Fruit fly (Drosophila melanogaster) whole organism, prepupa: ENCODE data around the gene Rala.

Source experiments
- CG10631 ChIP-seq: fragments of 200-800 bp; sonication (Bioruptor generic); optimal IDR thresholded peaks from 2 replicates; lab custom pipeline; 2016; ENCODE audit warnings: missing biosample characterization, missing genetic modification characterization
- CG10669 ChIP-seq: fragments of 200-800 bp; sonication (Bioruptor generic); optimal IDR thresholded peaks from 3 replicates; lab custom pipeline; 2018; ENCODE audit warnings: missing biosample characterization, mild to moderate bottlenecking, missing genetic modification characterization, moderate library complexity
- CG11762 ChIP-seq: fragments of 200-800 bp; sonication (Bioruptor generic); optimal IDR thresholded peaks from 3 replicates; lab custom pipeline; 2016; ENCODE audit warnings: missing biosample characterization, missing genetic modification characterization; ENCODE audit not compliant: insufficient read depth
- CG11902 ChIP-seq: fragments of 200-800 bp; sonication (Bioruptor generic); optimal IDR thresholded peaks from 3 replicates; lab custom pipeline; 2016; ENCODE audit warnings: missing biosample characterization, missing genetic modification characterization
- CG15336 ChIP-seq: fragments of 200-800 bp; sonication (Bioruptor generic); IDR thresholded peaks from 2 replicates; pipeline ENCODE4 v1.3.6; 2022; ENCODE audit warnings: missing biosample characterization, missing genetic modification characterization
- CG16779 ChIP-seq: fragments of 200-800 bp; sonication (Bioruptor generic); optimal IDR thresholded peaks from 3 replicates; lab custom pipeline; 2017; ENCODE audit warnings: missing biosample characterization, mild to moderate bottlenecking, missing genetic modification characterization
- CG3032 ChIP-seq: fragments of 200-800 bp; optimal IDR thresholded peaks from 2 replicates; lab custom pipeline; 2019; ENCODE audit warnings: missing biosample characterization, mild to moderate bottlenecking, missing genetic modification characterization, moderate library complexity
- CG32006 ChIP-seq: fragments of 200-800 bp; sonication (Bioruptor generic); optimal IDR thresholded peaks from 3 replicates; lab custom pipeline; 2017; ENCODE audit warnings: missing biosample characterization, mild to moderate bottlenecking, missing genetic modification characterization
- CG3919 ChIP-seq: fragments of 200-800 bp; sonication (Bioruptor generic); optimal IDR thresholded peaks from 3 replicates; lab custom pipeline; 2016; ENCODE audit warnings: missing biosample characterization, missing genetic modification characterization
- CG4318 ChIP-seq: fragments of 200-800 bp; sonication (Bioruptor generic); optimal IDR thresholded peaks from 3 replicates; lab custom pipeline; 2017; ENCODE audit warnings: missing biosample characterization, mild to moderate bottlenecking, missing genetic modification characterization
- CG6163 ChIP-seq: fragments of 200-800 bp; sonication (Bioruptor generic); IDR thresholded peaks from 3 replicates; pipeline ENCODE4 v1.3.6; 2022; ENCODE audit warnings: missing biosample characterization, missing genetic modification characterization
- CG6276 ChIP-seq: fragments of 200-800 bp; sonication (Bioruptor generic); optimal IDR thresholded peaks from 2 replicates; lab custom pipeline; 2017; ENCODE audit warnings: missing biosample characterization, mild to moderate bottlenecking, missing genetic modification characterization
- CG6792 ChIP-seq: fragments of 200-800 bp; sonication (Bioruptor generic); optimal IDR thresholded peaks from 3 replicates; lab custom pipeline; 2016; ENCODE audit warnings: missing biosample characterization, missing genetic modification characterization
- CG6808 ChIP-seq: fragments of 200-800 bp; sonication (Bioruptor generic); optimal IDR thresholded peaks from 3 replicates; lab custom pipeline; 2017; ENCODE audit warnings: missing biosample characterization, missing genetic modification characterization, mild to moderate bottlenecking, moderate library complexity, missing genetic modification reagents
- CG6854 ChIP-seq: fragments of 200-800 bp; sonication (Bioruptor generic); optimal IDR thresholded peaks from 2 replicates; lab custom pipeline; 2017; ENCODE audit warnings: missing biosample characterization, mild to moderate bottlenecking, missing genetic modification characterization
- CG7368 ChIP-seq: fragments of 200-800 bp; sonication (Bioruptor generic); optimal IDR thresholded peaks from 3 replicates; lab custom pipeline; 2016; ENCODE audit warnings: missing biosample characterization, missing genetic modification characterization
- CG8119 ChIP-seq: fragments of 200-800 bp; sonication (Bioruptor generic); IDR thresholded peaks from 3 replicates; pipeline ENCODE4 v1.3.6; 2022; ENCODE audit warnings: missing biosample characterization, missing genetic modification characterization
- CG8319 ChIP-seq: fragments of 200-800 bp; sonication (Bioruptor generic); optimal IDR thresholded peaks from 3 replicates; lab custom pipeline; 2016; ENCODE audit warnings: missing biosample characterization, missing genetic modification characterization
- CG8632 ChIP-seq: fragments of 200-800 bp; sonication (Bioruptor generic); optimal IDR thresholded peaks from 3 replicates; lab custom pipeline; 2016; ENCODE audit warnings: missing biosample characterization, missing genetic modification characterization
- CG9139 ChIP-seq: fragments of 200-800 bp; sonication (Bioruptor generic); optimal IDR thresholded peaks from 3 replicates; lab custom pipeline; 2017; ENCODE audit warnings: missing biosample characterization, mild to moderate bottlenecking, missing genetic modification characterization
- Eip75B ChIP-seq: fragments of 200-800 bp; sonication (Bioruptor generic); optimal IDR thresholded peaks from 3 replicates; lab custom pipeline; 2016; ENCODE audit warnings: missing biosample characterization, missing genetic modification characterization
- Eip78C ChIP-seq: fragments of 200-800 bp; sonication (Bioruptor generic); peaks from one replicate; lab custom pipeline; 2016; ENCODE audit warnings: missing biosample characterization, missing genetic modification characterization
- Eip93F ChIP-seq: fragments of 200-800 bp; sonication (Bioruptor generic); optimal IDR thresholded peaks from 2 replicates; lab custom pipeline; 2016; ENCODE audit warnings: missing biosample characterization, mild to moderate bottlenecking, missing genetic modification characterization
- Ets96B ChIP-seq: fragments of 200-800 bp; optimal IDR thresholded peaks from 2 replicates; lab custom pipeline; 2019; ENCODE audit warnings: missing biosample characterization, mild to moderate bottlenecking, missing genetic modification characterization, moderate library complexity
- Gug ChIP-seq: fragments of 200-800 bp; sonication (Bioruptor generic); IDR thresholded peaks from 2 replicates; pipeline ENCODE4 v1.3.6; 2022; ENCODE audit warnings: missing biosample characterization, missing genetic modification characterization
- Hr39 ChIP-seq: fragments of 200-800 bp; sonication (Bioruptor generic); optimal IDR thresholded peaks from 2 replicates; lab custom pipeline; 2016; ENCODE audit warnings: missing biosample characterization, missing genetic modification characterization
- Hr4 ChIP-seq: fragments of 200-800 bp; sonication (Bioruptor generic); optimal IDR thresholded peaks from 3 replicates; lab custom pipeline; 2016; ENCODE audit warnings: missing biosample characterization, missing genetic modification characterization
- Lpt ChIP-seq: fragments of 200-800 bp; sonication (Bioruptor generic); optimal IDR thresholded peaks from 3 replicates; lab custom pipeline; 2016; ENCODE audit warnings: missing biosample characterization, missing genetic modification characterization
- Smox ChIP-seq: fragments of 200-800 bp; sonication (Bioruptor generic); optimal IDR thresholded peaks from 3 replicates; lab custom pipeline; 2016; ENCODE audit warnings: missing biosample characterization, missing genetic modification characterization
- Sox102F ChIP-seq: fragments of 200-800 bp; sonication (Bioruptor generic); optimal IDR thresholded peaks from 2 replicates; lab custom pipeline; 2016; ENCODE audit warnings: missing biosample characterization, mild to moderate bottlenecking, missing genetic modification characterization
- Sox14 ChIP-seq: fragments of 200-800 bp; sonication (Bioruptor generic); optimal IDR thresholded peaks from 3 replicates; lab custom pipeline; 2016; ENCODE audit warnings: missing biosample characterization, missing genetic modification characterization
- Sox15 ChIP-seq: fragments of 200-800 bp; sonication (Bioruptor generic); optimal IDR thresholded peaks from 3 replicates; lab custom pipeline; 2016; ENCODE audit warnings: missing biosample characterization, missing genetic modification characterization
- acj6 ChIP-seq: fragments of 200-800 bp; sonication (Bioruptor generic); optimal IDR thresholded peaks from 3 replicates; lab custom pipeline; 2016; ENCODE audit warnings: missing biosample characterization, missing genetic modification characterization
- cyc ChIP-seq: fragments of 200-800 bp; sonication (Bioruptor generic); optimal IDR thresholded peaks from 3 replicates; lab custom pipeline; 2016; ENCODE audit warnings: missing biosample characterization, missing genetic modification characterization
- dsx ChIP-seq: fragments of 200-800 bp; optimal IDR thresholded peaks from 3 replicates; lab custom pipeline; 2019; ENCODE audit warnings: missing biosample characterization, mild to moderate bottlenecking, missing genetic modification characterization, moderate library complexity; ENCODE audit not compliant: poor library complexity, severe bottlenecking
- esn ChIP-seq: fragments of 200-800 bp; sonication (Bioruptor generic); optimal IDR thresholded peaks from 2 replicates; lab custom pipeline; 2016; ENCODE audit warnings: missing biosample characterization, mild to moderate bottlenecking, missing genetic modification characterization, moderate library complexity
- fd59A ChIP-seq: fragments of 200-800 bp; sonication (Bioruptor generic); optimal IDR thresholded peaks from 2 replicates; lab custom pipeline; 2017; ENCODE audit warnings: missing biosample characterization, mild to moderate bottlenecking, missing genetic modification characterization, missing genetic modification reagents
- fd85E ChIP-seq: fragments of 200-800 bp; sonication (Bioruptor generic); optimal IDR thresholded peaks from 3 replicates; lab custom pipeline; 2016; ENCODE audit warnings: missing biosample characterization, missing genetic modification characterization
- fkh ChIP-seq: fragments of 200-800 bp; sonication (Bioruptor generic); optimal IDR thresholded peaks from 3 replicates; lab custom pipeline; 2017; ENCODE audit warnings: missing biosample characterization, mild to moderate bottlenecking, missing genetic modification characterization, moderate library complexity
- lz ChIP-seq: fragments of 200-800 bp; sonication (Bioruptor generic); optimal IDR thresholded peaks from 3 replicates; lab custom pipeline; 2016; ENCODE audit warnings: missing biosample characterization, missing genetic modification characterization
- salr ChIP-seq, 2 experiments: fragments of 200-800 bp; sonication (Bioruptor generic); optimal IDR thresholded peaks; 3 replicates each; lab custom pipeline; 2016 to 2018; ENCODE audit warnings: missing biosample characterization in 2 of 2, missing genetic modification characterization in 2 of 2, mild to moderate bottlenecking in 1 of 2
- ss ChIP-seq, 2 experiments: fragments of 200-800 bp; sonication (Bioruptor generic); optimal IDR thresholded peaks; 2 replicates in 1 of 2; 3 replicates in 1 of 2; lab custom pipeline; 2017 to 2018; ENCODE audit warnings: mild to moderate bottlenecking in 2 of 2, missing biosample characterization in 2 of 2, missing genetic modification characterization in 2 of 2, moderate library complexity in 1 of 2
- svp ChIP-seq: fragments of 200-800 bp; sonication (Bioruptor generic); peaks from one replicate; lab custom pipeline; 2016; ENCODE audit warnings: missing biosample characterization, missing genetic modification characterization
- vri ChIP-seq: fragments of 200-800 bp; sonication (Bioruptor generic); optimal IDR thresholded peaks from 3 replicates; lab custom pipeline; 2016; ENCODE audit warnings: missing biosample characterization, mild to moderate bottlenecking, missing genetic modification characterization

Gene Rala

DNA sequence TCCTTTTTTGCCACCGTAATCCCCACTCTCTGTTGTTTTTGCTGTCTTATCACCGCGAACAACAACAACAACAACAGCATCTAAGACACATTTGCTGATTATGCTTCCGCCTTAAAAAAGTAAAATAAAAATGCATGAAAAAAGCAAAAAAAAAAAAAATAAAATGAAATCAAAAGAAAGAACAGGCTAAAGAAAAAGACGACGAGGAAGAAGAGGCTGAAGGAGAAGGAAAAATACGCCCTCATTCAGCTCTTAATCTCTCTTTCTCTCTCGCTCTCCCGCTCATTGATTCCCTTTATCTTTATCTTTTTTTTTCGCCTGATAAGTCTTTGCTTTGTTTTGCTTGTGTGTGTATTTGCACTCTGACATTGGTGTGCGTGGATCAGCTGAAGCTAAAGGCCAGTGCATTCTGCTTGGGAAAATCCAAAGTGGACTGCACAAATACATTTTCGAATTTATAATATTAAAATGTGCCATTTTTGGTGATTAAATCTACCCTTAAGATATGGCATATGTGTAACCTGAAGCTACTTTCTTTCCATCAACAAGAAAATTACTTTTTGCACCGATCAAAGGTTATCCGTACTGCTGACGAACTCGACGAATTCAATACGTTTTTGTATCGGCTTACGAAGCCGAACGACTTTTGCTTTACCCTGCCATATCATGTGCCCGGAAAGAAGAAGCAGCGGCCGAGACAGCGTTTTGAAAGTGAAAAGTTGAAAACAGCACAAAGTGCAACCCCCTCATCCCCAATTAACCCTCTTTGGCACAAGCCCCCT is 39.3 kb downstream of the Rala start (continued):
- TF ChIP-seq vri (GFP tag; lab: Kevin White, UChicago), result peak; percentile 76
- peak; percentile 42 for TF ChIP-seq CG7368 (GFP tag; lab: Kevin White, UChicago)
- no peak for TF ChIP-seq CG4318 (GFP tag; lab: Kevin White, UChicago)
- TF ChIP-seq CG11902 (GFP tag; lab: Kevin White, UChicago), result peak; percentile 17
- peak; percentile 34 for TF ChIP-seq Smox (GFP tag; lab: Kevin White, UChicago)
- TF ChIP-seq CG6276 (GFP tag; lab: Kevin White, UChicago), result peak; percentile 91
- TF ChIP-seq CG6792 (GFP tag; lab: Kevin White, UChicago), result no peak
- TF ChIP-seq CG8119, result peak; percentile 88
- TF ChIP-seq dsx (GFP tag; lab: Kevin White, UChicago), result peak; percentile 61
- peak; percentile 18 for TF ChIP-seq cyc
- peak; percentile 92 for TF ChIP-seq CG6163 (GFP tag; lab: Robert Waterston, UW)
- TF ChIP-seq Lpt (GFP tag; lab: Kevin White, UChicago), result peak; percentile 75
- peak; percentile 89 for TF ChIP-seq Eip78C (GFP tag; lab: Kevin White, UChicago)
- TF ChIP-seq CG3032 (tag; lab: Kevin White, UChicago), result peak; percentile 39
- TF ChIP-seq Hr4 (GFP tag; lab: Kevin White, UChicago), result peak; percentile 20
- TF ChIP-seq esn (GFP tag; lab: Kevin White, UChicago), result peak; percentile 50
- no peak for TF ChIP-seq fd85E (GFP tag; lab: Kevin White, UChicago)
- peak; percentile 59 for TF ChIP-seq lz
- peak; percentile 87 to 92 for TF ChIP-seq ss (GFP tag; optimal IDR thresholded peaks at IDR 0.05; lab: Kevin White, UChicago)
- TF ChIP-seq Gug (GFP tag; lab: Robert Waterston, UW), result peak; percentile 66

- TF ChIP-seq CG3032 (tag; lab: Kevin White, UChicago) (peak; percentile 92), Ets96B (tag; lab: Kevin White, UChicago) (peak; percentile 90), CG9139 (GFP tag; lab: Kevin White, UChicago) (peak; percentile 65), CG6808 (GFP tag; lab: Kevin White, UChicago) (peak; percentile 87), Eip75B (GFP tag; lab: Kevin White, UChicago) (peak; percentile 64), CG11902 (GFP tag; lab: Kevin White, UChicago) (peak; percentile 77), CG10669 (GFP tag; lab: Kevin White, UChicago) (peak; percentile 85), fkh (GFP tag; lab: Kevin White, UChicago) (peak; percentile 51), acj6 (peak; percentile 85), CG8119 (peak; percentile 90; the same call in 2 of the 3 replicates), CG6854 (GFP tag; lab: Kevin White, UChicago) (peak; percentile 69), CG16779 (tag; lab: Kevin White, UChicago) (peak; percentile 90), svp (GFP tag; lab: Kevin White, UChicago) (peak; percentile 89), Gug (GFP tag; lab: Robert Waterston, UW) (peak; percentile 73), Eip78C (GFP tag; lab: Kevin White, UChicago) (peak; percentile 91), CG8319 (GFP tag; lab: Kevin White, UChicago) (peak; percentile 65), CG3919 (GFP tag; lab: Kevin White, UChicago) (peak; percentile 74), Smox (GFP tag; lab: Kevin White, UChicago) (peak; percentile 61), Hr4 (GFP tag; lab: Kevin White, UChicago) (peak; percentile 77), Sox102F (GFP tag; lab: Kevin White, UChicago) (peak; percentile 58), CG15336 (GFP tag; lab: Robert Waterston, UW) (peak; percentile 87), lz (peak; percentile 80), vri (GFP tag; lab: Kevin White, UChicago) (peak; percentile 57), CG10631 (GFP tag; lab: Kevin White, UChicago) (peak; percentile 96), Sox15 (GFP tag; lab: Kevin White, UChicago) (peak; percentile 86), CG6276 (GFP tag; lab: Kevin White, UChicago) (peak; percentile 93), CG7368 (GFP tag; lab: Kevin White, UChicago) (peak; percentile 78), salr (GFP tag; optimal IDR thresholded peaks at IDR 0.05; lab: Kevin White, UChicago) (peak; percentile 37 to 86), ss (GFP tag; optimal IDR thresholded peaks at IDR 0.05; lab: Kevin White, UChicago) (peak; percentile 77 to 91), fd59A (GFP tag; lab: Kevin White, UChicago) (peak; percentile 80), CG11762 (GFP tag; lab: Kevin White, UChicago) (peak; percentile 75), Eip93F (GFP tag; lab: Kevin White, UChicago) (peak; percentile 59), Sox14 (peak; percentile 58), fd85E (GFP tag; lab: Kevin White, UChicago) (no peak), CG8632 (peak; percentile 95), Hr39 (peak; percentile 67), CG32006 (GFP tag; lab: Kevin White, UChicago) (peak; percentile 98), CG6163 (GFP tag; lab: Robert Waterston, UW) (peak; percentile 67)
Observed at dm6 chrX:3677847-3678411, 41.5 kb downstream of the Rala start.
